Worm (Caenorhabditis elegans) whole organism, young adult: ENCODE measurements around the gene rip-1.

ENCODE experiments used
- B0019.2 ChIP-seq: fragments of 200-800 bp; sonication (Bioruptor generic); conservative IDR thresholded peaks from 2 replicates; pipeline ENCODE4 v1.3.6; 2022; ENCODE audit warnings: missing genetic modification reagents, missing genetic modification characterization, missing compliant biosample characterization
- B0336.3 ChIP-seq: fragments of 200-800 bp; sonication (Bioruptor generic); IDR thresholded peaks from 2 replicates; pipeline ENCODE4 v1.3.6; 2022; ENCODE audit warnings: missing genetic modification characterization, missing compliant biosample characterization
- C06A6.2 ChIP-seq: fragments of 200-800 bp; sonication (Bioruptor generic); conservative IDR thresholded peaks from 2 replicates; pipeline ENCODE4 v1.3.6; 2022; ENCODE audit warnings: missing genetic modification characterization, missing compliant biosample characterization
- C17E4.6 ChIP-seq: fragments of 200-800 bp; sonication (Bioruptor generic); IDR thresholded peaks from 2 replicates; pipeline ENCODE4 v1.3.6; 2022; ENCODE audit warnings: missing genetic modification reagents, missing genetic modification characterization, missing compliant biosample characterization
- D2030.7 ChIP-seq: fragments of 200-800 bp; sonication (Bioruptor generic); IDR thresholded peaks from 2 replicates; pipeline ENCODE4 v1.3.6; 2022; ENCODE audit warnings: missing genetic modification reagents, missing genetic modification characterization, missing compliant biosample characterization
- F33H1.4 ChIP-seq: fragments of 200-800 bp; sonication (Bioruptor generic); IDR thresholded peaks from 2 replicates; pipeline ENCODE4 v1.3.6; 2022; ENCODE audit warnings: missing genetic modification reagents, missing genetic modification characterization, missing compliant biosample characterization
- F39B2.1 ChIP-seq: fragments of 200-800 bp; sonication (Bioruptor generic); IDR thresholded peaks from 2 replicates; pipeline ENCODE4 v1.3.6; 2022; ENCODE audit warnings: missing genetic modification reagents, missing genetic modification characterization, missing compliant biosample characterization
- Y53G8AR.9 ChIP-seq: fragments of 200-800 bp; sonication (Bioruptor generic); conservative IDR thresholded peaks from 2 replicates; pipeline ENCODE4 v1.3.6; 2022; ENCODE audit warnings: missing genetic modification reagents, missing genetic modification characterization, missing compliant biosample characterization
- ama-1 ChIP-seq, 3 experiments: fragments of 150-350 bp in 1 of 3; sonication (generic microtip) in 2 of 3; optimal IDR thresholded peaks; 2 replicates each; lab custom pipeline; 2014 to 2018; ENCODE audit warnings: missing biosample characterization in 2 of 3, missing genetic modification characterization in 2 of 3, missing genetic modification reagents in 2 of 3
- aptf-3 ChIP-seq: fragments of 200-800 bp; sonication (Bioruptor generic); IDR thresholded peaks from 2 replicates; pipeline ENCODE4 v1.3.6; 2022; ENCODE audit warnings: missing genetic modification characterization, missing compliant biosample characterization
- athp-1 ChIP-seq: sonication (generic microtip); optimal IDR thresholded peaks from 2 replicates; lab custom pipeline; 2017; ENCODE audit warnings: mild to moderate bottlenecking, missing genetic modification characterization, missing compliant biosample characterization
- cebp-1 ChIP-seq, 2 experiments: fragments of 200-800 bp in 1 of 2; sonication (Bioruptor generic) in 1 of 2; sonication (generic microtip) in 1 of 2; IDR thresholded peaks in 1 of 2; optimal IDR thresholded peaks in 1 of 2; 2 replicates each; pipeline versions ENCODE4 v1.3.6 to Lab custom; 2017 to 2022; ENCODE audit warnings: missing compliant biosample characterization in 2 of 2, missing genetic modification characterization in 2 of 2, mild to moderate bottlenecking in 1 of 2, missing genetic modification reagents in 1 of 2, moderate library complexity in 1 of 2
- ceh-91 ChIP-seq: fragments of 200-800 bp; sonication (Bioruptor generic); IDR thresholded peaks from 2 replicates; pipeline ENCODE4 v1.3.6; 2022; ENCODE audit warnings: missing genetic modification reagents, missing genetic modification characterization, missing compliant biosample characterization
- chd-7 ChIP-seq: sonication (generic microtip); optimal IDR thresholded peaks from 2 replicates; lab custom pipeline; 2016; ENCODE audit warnings: mild to moderate bottlenecking, missing genetic modification characterization, moderate library complexity, missing compliant biosample characterization
- dpl-1 ChIP-seq: fragments of 150-350 bp; optimal IDR thresholded peaks from 2 replicates; lab custom pipeline; 2014; ENCODE audit warnings: missing biosample characterization, missing genetic modification reagents, missing genetic modification characterization
- efl-1 ChIP-seq: fragments of 150-350 bp; optimal IDR thresholded peaks from 2 replicates; lab custom pipeline; 2014; ENCODE audit warnings: missing biosample characterization, missing genetic modification reagents, missing genetic modification characterization
- ekl-4 ChIP-seq: fragments of 200-800 bp; sonication (Bioruptor generic); IDR thresholded peaks from 2 replicates; pipeline ENCODE4 v1.3.6; 2022; ENCODE audit warnings: missing genetic modification reagents, missing genetic modification characterization, missing compliant biosample characterization
- ets-4 ChIP-seq: fragments of 200-800 bp; sonication (Bioruptor generic); optimal IDR thresholded peaks from 2 replicates; lab custom pipeline; 2018; ENCODE audit warnings: mild to moderate bottlenecking, missing genetic modification characterization, missing compliant biosample characterization
- hmg-1.2 ChIP-seq: fragments of 200-800 bp; sonication (Bioruptor generic); IDR thresholded peaks from 2 replicates; pipeline ENCODE4 v1.3.6; 2022; ENCODE audit warnings: missing genetic modification reagents, missing genetic modification characterization, missing compliant biosample characterization
- hrde-1 ChIP-seq: sonication (generic microtip); optimal IDR thresholded peaks from 2 replicates; lab custom pipeline; 2016; ENCODE audit warnings: missing genetic modification characterization, mild to moderate bottlenecking, missing compliant biosample characterization, moderate library complexity, missing genotype, missing genetic modification reagents, borderline replicate concordance
- hsf-1 ChIP-seq: fragments of 200-800 bp; sonication (Bioruptor generic); IDR thresholded peaks from 2 replicates; pipeline ENCODE4 v1.3.6; 2022; ENCODE audit warnings: missing genetic modification reagents, missing genetic modification characterization, missing compliant biosample characterization
- lin-26 ChIP-seq: fragments of 200-800 bp; sonication (Bioruptor generic); IDR thresholded peaks from 2 replicates; pipeline ENCODE4 v1.3.6; 2022; ENCODE audit warnings: missing genetic modification reagents, missing genetic modification characterization, missing compliant biosample characterization
- lin-40 ChIP-seq: sonication (generic microtip); optimal IDR thresholded peaks from 2 replicates; lab custom pipeline; 2016; ENCODE audit warnings: missing genetic modification characterization, mild to moderate bottlenecking, missing compliant biosample characterization, missing genotype, missing genetic modification reagents
- lin-54 ChIP-seq: fragments of 200-800 bp; sonication (Bioruptor generic); optimal IDR thresholded peaks from 2 replicates; lab custom pipeline; 2018; ENCODE audit warnings: mild to moderate bottlenecking, missing genetic modification characterization, missing compliant biosample characterization
- lir-1 ChIP-seq: fragments of 200-800 bp; sonication (Bioruptor generic); conservative IDR thresholded peaks from 2 replicates; pipeline ENCODE4 v1.3.6; 2022; ENCODE audit warnings: missing genetic modification reagents, missing genetic modification characterization, missing compliant biosample characterization
- lsl-1 ChIP-seq: fragments of 200-800 bp; sonication (Bioruptor generic); optimal IDR thresholded peaks from 2 replicates; lab custom pipeline; 2018; ENCODE audit warnings: mild to moderate bottlenecking, missing genetic modification characterization, moderate library complexity, missing compliant biosample characterization
- madf-6 ChIP-seq: fragments of 200-800 bp; sonication (Bioruptor generic); IDR thresholded peaks from 2 replicates; pipeline ENCODE4 v1.3.6; 2022; ENCODE audit warnings: missing genetic modification reagents, missing genetic modification characterization, missing compliant biosample characterization
- madf-8 ChIP-seq: fragments of 200-800 bp; sonication (Bioruptor generic); conservative IDR thresholded peaks from 2 replicates; pipeline ENCODE4 v1.3.6; 2022; ENCODE audit warnings: missing genetic modification reagents, missing genetic modification characterization, missing compliant biosample characterization
- mcd-1 ChIP-seq: fragments of 200-800 bp; sonication (Bioruptor generic); IDR thresholded peaks from 2 replicates; pipeline ENCODE4 v1.3.6; 2022; ENCODE audit warnings: missing genetic modification reagents, missing genetic modification characterization, missing compliant biosample characterization
- nfya-1 ChIP-seq: sonication (generic microtip); optimal IDR thresholded peaks from 2 replicates; lab custom pipeline; 2017; ENCODE audit warnings: antibody characterized with exemption, missing compliant biosample characterization, missing genetic modification characterization, borderline replicate concordance; ENCODE audit not compliant: insufficient read depth
- nfyb-1 ChIP-seq: fragments of 200-800 bp; sonication (Bioruptor generic); IDR thresholded peaks from 2 replicates; pipeline ENCODE4 v1.3.6; 2022; ENCODE audit warnings: missing genetic modification reagents, missing genetic modification characterization, missing compliant biosample characterization
- rcor-1 ChIP-seq: fragments of 200-800 bp; sonication (Bioruptor generic); IDR thresholded peaks from 2 replicates; pipeline ENCODE4 v1.3.6; 2022; ENCODE audit warnings: missing genetic modification reagents, missing genetic modification characterization, missing compliant biosample characterization
- sdz-38 ChIP-seq: sonication (generic microtip); optimal IDR thresholded peaks from 2 replicates; lab custom pipeline; 2016; ENCODE audit warnings: missing genotype, missing genetic modification characterization, missing compliant biosample characterization
- snpc-3.4 ChIP-seq: sonication (generic microtip); optimal IDR thresholded peaks from 2 replicates; lab custom pipeline; 2017; ENCODE audit warnings: missing genetic modification characterization, mild to moderate bottlenecking, missing compliant biosample characterization, antibody characterized with exemption, moderate library complexity, missing genotype, missing genetic modification reagents
- somi-1 ChIP-seq: fragments of 200-800 bp; sonication (Bioruptor generic); optimal IDR thresholded peaks from 2 replicates; lab custom pipeline; 2018; ENCODE audit warnings: mild to moderate bottlenecking, missing genetic modification characterization, missing compliant biosample characterization
- xnd-1 ChIP-seq: sonication (generic microtip); optimal IDR thresholded peaks from 2 replicates; lab custom pipeline; 2016; ENCODE audit warnings: missing genotype, missing genetic modification reagents, missing genetic modification characterization, missing compliant biosample characterization
- ztf-3 ChIP-seq: fragments of 200-800 bp; sonication (Bioruptor generic); optimal IDR thresholded peaks from 2 replicates; lab custom pipeline; 2018; ENCODE audit warnings: mild to moderate bottlenecking, missing genetic modification characterization, missing compliant biosample characterization

rip-1 gene

DNA sequence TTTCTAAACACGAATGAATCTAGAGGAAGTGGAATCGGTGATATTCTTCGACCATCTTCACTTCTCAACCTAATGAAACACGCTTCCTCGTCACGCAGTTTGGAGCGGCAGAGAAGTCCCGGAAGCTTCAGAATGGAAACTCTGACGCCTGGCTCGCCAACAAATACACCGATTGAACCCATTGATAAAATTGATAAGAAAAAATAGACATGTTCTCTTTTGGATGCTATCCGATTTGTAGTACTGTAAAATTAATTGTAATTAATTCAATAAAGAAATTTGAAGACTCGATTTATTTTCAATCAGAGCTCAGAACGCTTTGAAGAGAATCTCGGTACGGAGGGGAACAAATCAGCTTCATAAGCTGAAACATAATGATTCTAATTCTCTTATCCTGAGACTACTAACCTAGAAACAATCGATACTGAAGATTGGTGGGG, 44.0 kb downstream of the rip-1 start (continued):
- TF ChIP-seq hrde-1 (tag; lab: Kevin White, UChicago) = peak; percentile 76

ce11 chrIII:10211889-10212494, 46.5 kb downstream of the rip-1 start, which contains the start of the genes blos-1 and best-18:
blos-1 (minus strand) TSS chrIII:10211946.
best-18 (plus strand) TSS chrIII:10212396.
- TF ChIP-seq cebp-1 (GFP tag; IDR thresholded peaks at IDR 0.05; lab: Robert Waterston, UW) (no peak), cebp-1 (tag; optimal IDR thresholded peaks at IDR 0.05; lab: Kevin White, UChicago) (peak; percentile 16), ztf-3 (GFP tag; lab: Kevin White, UChicago) (no peak), lsl-1 (GFP tag; lab: Kevin White, UChicago) (peak; percentile 46)

DNA sequence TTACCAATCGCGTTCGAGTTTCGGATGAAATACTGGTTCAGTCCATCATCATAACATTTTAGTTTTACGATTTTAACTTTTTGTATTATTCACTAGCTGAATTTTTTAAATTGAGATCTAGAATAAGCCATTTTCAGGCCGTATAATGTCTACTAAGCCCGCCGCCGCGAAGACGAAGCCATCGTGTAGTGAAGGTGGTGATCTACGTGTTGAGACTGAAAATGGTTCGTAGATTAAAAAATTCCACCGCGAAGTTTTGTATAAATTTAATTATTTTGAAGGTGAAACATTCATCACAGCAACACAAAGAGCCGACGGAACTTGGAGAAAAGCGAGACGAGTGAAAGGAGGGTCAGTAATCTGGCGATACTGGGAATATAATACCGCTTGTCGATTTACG, 48.8 kb downstream of the rip-1 start, which contains the start of gene T20G5.9:
Gene T20G5.9 (plus strand): TSS at position 138 of the 400 bp plus-strand sequence.
- TF ChIP-seq F33H1.4 = peak; percentile 42; the same call in 1 of the 2 replicates
- no peak for TF ChIP-seq sdz-38 (tag; lab: Kevin White, UChicago)
- TF ChIP-seq ama-1 (optimal IDR thresholded peaks at IDR 0.05; lab: Kevin White, UChicago) = peak; percentile 31
- TF ChIP-seq ama-1 (GFP tag; optimal IDR thresholded peaks at IDR 0.05; lab: Kevin White, UChicago) = peak in 1 of 2 experiments; percentile 19
- TF ChIP-seq snpc-3.4 (tag; lab: Kevin White, UChicago) = peak; percentile 15
- TF ChIP-seq athp-1 (tag; lab: Kevin White, UChicago) = peak; percentile 57
- TF ChIP-seq dpl-1 (GFP tag; lab: Kevin White, UChicago) = no peak
- peak; percentile 61 for TF ChIP-seq hrde-1 (tag; lab: Kevin White, UChicago)
- TF ChIP-seq B0336.3 = 0 out of 2 replicates have a peak, but pooled peaks have one; percentile 11
- no peak for TF ChIP-seq C06A6.2 (GFP tag; lab: Robert Waterston, UW)
- TF ChIP-seq lir-1 (GFP tag; lab: Robert Waterston, UW) = no peak
- TF ChIP-seq xnd-1 (tag; lab: Kevin White, UChicago) = peak; percentile 41
- peak; percentile 49; the same call in 1 of the 2 replicates for TF ChIP-seq ceh-91
- peak; percentile 87 for TF ChIP-seq madf-6 (GFP tag; lab: Robert Waterston, UW)
- no peak for TF ChIP-seq C17E4.6
- peak; percentile 69 for TF ChIP-seq efl-1
- TF ChIP-seq hsf-1 (GFP tag; lab: Robert Waterston, UW) = 0 out of 2 replicates have a peak, but pooled peaks have one; percentile 29
- TF ChIP-seq nfyb-1 (GFP tag; lab: Robert Waterston, UW) = 0 out of 2 replicates have a peak, but pooled peaks have one; percentile 49
- TF ChIP-seq Y53G8AR.9 (GFP tag; lab: Robert Waterston, UW) = 0 out of 2 replicates have a peak, but pooled peaks have one; percentile 6
- peak; percentile 9 for TF ChIP-seq lin-54 (GFP tag; lab: Kevin White, UChicago)
- peak; percentile 72 for TF ChIP-seq madf-8 (GFP tag; lab: Robert Waterston, UW)
- no peak for TF ChIP-seq lin-40 (tag; lab: Kevin White, UChicago)
- TF ChIP-seq nfya-1 (tag; lab: Kevin White, UChicago) = no peak
- no peak for TF ChIP-seq cebp-1 (GFP tag; IDR thresholded peaks at IDR 0.05; lab: Robert Waterston, UW)
- TF ChIP-seq cebp-1 (tag; optimal IDR thresholded peaks at IDR 0.05; lab: Kevin White, UChicago) = no peak
- 0 out of 2 replicates have a peak, but pooled peaks have one; percentile 44 for TF ChIP-seq ekl-4 (GFP tag; lab: Robert Waterston, UW)
- no peak for TF ChIP-seq somi-1 (GFP tag; lab: Kevin White, UChicago)
- TF ChIP-seq ets-4 (GFP tag; lab: Kevin White, UChicago) = no peak
- no peak for TF ChIP-seq aptf-3 (GFP tag; lab: Robert Waterston, UW)
- TF ChIP-seq mcd-1 (GFP tag; lab: Robert Waterston, UW) = 0 out of 2 replicates have a peak, but pooled peaks have one; percentile 25
- peak; percentile 44 for TF ChIP-seq chd-7 (tag; lab: Kevin White, UChicago)
- TF ChIP-seq B0019.2 = 0 out of 2 replicates have a peak, but pooled peaks have one; percentile 20
- TF ChIP-seq lin-26 = peak; percentile 36; the same call in 1 of the 2 replicates
- no peak for TF ChIP-seq F39B2.1 (GFP tag; lab: Robert Waterston, UW)
- TF ChIP-seq hmg-1.2 = peak; percentile 31
- TF ChIP-seq rcor-1 (GFP tag; lab: Robert Waterston, UW) = peak; percentile 16; the same call in 1 of the 2 replicates
- peak; percentile 48; the same call in 1 of the 2 replicates for TF ChIP-seq D2030.7 (GFP tag; lab: Robert Waterston, UW)
- TF ChIP-seq, all 124 proteins: peak for 23
